Fruit fly (Drosophila melanogaster) whole organism, embryonic: ENCODE measurements around the gene CG3198.

Source experiments
- Antp ChIP-seq: fragments of 200-800 bp; sonication (Bioruptor generic); optimal IDR thresholded peaks from 3 replicates; lab custom pipeline; 2016; ENCODE audit warnings: missing biosample characterization, missing genetic modification characterization
- B-H1 ChIP-seq: fragments of 200-800 bp; sonication (Bioruptor generic); IDR thresholded peaks from 3 replicates; pipeline ENCODE4 v1.3.6; 2022; ENCODE audit warnings: missing biosample characterization, missing genetic modification characterization
- BtbVII ChIP-seq: fragments of 200-800 bp; sonication (Bioruptor generic); optimal IDR thresholded peaks from 3 replicates; lab custom pipeline; 2017; ENCODE audit warnings: missing biosample characterization, mild to moderate bottlenecking, missing genetic modification characterization
- Bteb2 ChIP-seq: fragments of 200-800 bp; sonication (Bioruptor generic); optimal IDR thresholded peaks from 2 replicates; lab custom pipeline; 2016; ENCODE audit warnings: missing biosample characterization, missing genetic modification characterization
- CG10267 ChIP-seq: fragments of 200-800 bp; sonication (Bioruptor generic); optimal IDR thresholded peaks from 2 replicates; lab custom pipeline; 2018; ENCODE audit warnings: missing biosample characterization, mild to moderate bottlenecking, missing genetic modification characterization, moderate library complexity
- CG10543 ChIP-seq: fragments of 200-800 bp; sonication (Bioruptor generic); optimal IDR thresholded peaks from 3 replicates; lab custom pipeline; 2017; ENCODE audit warnings: missing biosample characterization, mild to moderate bottlenecking, missing genetic modification characterization, moderate library complexity
- CG11085 ChIP-seq: fragments of 200-800 bp; sonication (Bioruptor generic); IDR thresholded peaks from 2 replicates; pipeline ENCODE4 v1.3.6; 2022; ENCODE audit warnings: missing biosample characterization, missing genetic modification characterization
- CG11093 ChIP-seq: fragments of 200-800 bp; sonication (Bioruptor generic); IDR thresholded peaks from 3 replicates; pipeline ENCODE4 v1.3.6; 2022; ENCODE audit warnings: missing biosample characterization, missing genetic modification characterization
- CG1233 ChIP-seq: fragments of 200-800 bp; sonication (Bioruptor generic); optimal IDR thresholded peaks from 4 replicates; lab custom pipeline; 2018; ENCODE audit warnings: missing biosample characterization, mild to moderate bottlenecking, missing genetic modification characterization
- CG13775 ChIP-seq: fragments of 200-800 bp; sonication (Bioruptor generic); optimal IDR thresholded peaks from 3 replicates; lab custom pipeline; 2017; ENCODE audit warnings: missing biosample characterization, mild to moderate bottlenecking, missing genetic modification characterization
- CG1529 ChIP-seq: fragments of 200-800 bp; sonication (Bioruptor generic); optimal IDR thresholded peaks from 3 replicates; lab custom pipeline; 2018; ENCODE audit warnings: missing biosample characterization, missing genetic modification characterization
- CG15479 ChIP-seq: fragments of 200-800 bp; sonication (Bioruptor generic); optimal IDR thresholded peaks from 3 replicates; lab custom pipeline; 2019; ENCODE audit warnings: missing biosample characterization, mild to moderate bottlenecking, missing genetic modification characterization, moderate library complexity
- CG17802 ChIP-seq: fragments of 200-800 bp; sonication (Bioruptor generic); optimal IDR thresholded peaks from 2 replicates; lab custom pipeline; 2018; ENCODE audit warnings: missing biosample characterization, mild to moderate bottlenecking, missing genetic modification characterization, moderate library complexity
- CG2712 ChIP-seq: fragments of 200-800 bp; optimal IDR thresholded peaks from 3 replicates; lab custom pipeline; 2019; ENCODE audit warnings: missing biosample characterization, mild to moderate bottlenecking, missing genetic modification characterization, moderate library complexity
- CG6765 ChIP-seq: fragments of 200-800 bp; sonication (Bioruptor generic); optimal IDR thresholded peaks from 3 replicates; lab custom pipeline; 2017; ENCODE audit warnings: missing biosample characterization, mild to moderate bottlenecking, missing genetic modification characterization
- CG6813 ChIP-seq: fragments of 200-800 bp; sonication (Bioruptor generic); optimal IDR thresholded peaks from 2 replicates; lab custom pipeline; 2017; ENCODE audit warnings: missing biosample characterization, missing genetic modification characterization, mild to moderate bottlenecking, moderate library complexity, missing genetic modification reagents
- CG7372 ChIP-seq: fragments of 200-800 bp; sonication (Bioruptor generic); IDR thresholded peaks from 2 replicates; pipeline ENCODE4 v1.3.6; 2022; ENCODE audit warnings: missing biosample characterization, missing genetic modification characterization
- CG7987 ChIP-seq: fragments of 200-800 bp; sonication (Bioruptor generic); optimal IDR thresholded peaks from 2 replicates; lab custom pipeline; 2018; ENCODE audit warnings: missing biosample characterization, mild to moderate bottlenecking, missing genetic modification characterization, moderate library complexity
- CG8281 ChIP-seq: fragments of 200-800 bp; sonication (Bioruptor generic); optimal IDR thresholded peaks from 2 replicates; lab custom pipeline; 2018; ENCODE audit warnings: missing biosample characterization, mild to moderate bottlenecking, missing genetic modification characterization, moderate library complexity
- Dek ChIP-seq: fragments of 200-800 bp; sonication (Bioruptor generic); optimal IDR thresholded peaks from 3 replicates; lab custom pipeline; 2019; ENCODE audit warnings: missing biosample characterization, mild to moderate bottlenecking, missing genetic modification characterization, moderate library complexity
- ERR ChIP-seq: fragments of 200-800 bp; sonication (Bioruptor generic); optimal IDR thresholded peaks from 2 replicates; lab custom pipeline; 2016; ENCODE audit warnings: missing biosample characterization, missing genetic modification characterization
- Fer2 ChIP-seq: fragments of 200-800 bp; sonication (Bioruptor generic); optimal IDR thresholded peaks from 2 replicates; lab custom pipeline; 2018; ENCODE audit warnings: missing biosample characterization, mild to moderate bottlenecking, missing genetic modification characterization, moderate library complexity
- Lpt ChIP-seq: fragments of >200 bp; optimal IDR thresholded peaks from 2 replicates; lab custom pipeline; 2018; ENCODE audit warnings: missing biosample characterization, missing genetic modification characterization
- Meics ChIP-seq: fragments of 200-800 bp; sonication (Bioruptor generic); optimal IDR thresholded peaks from 2 replicates; lab custom pipeline; 2017; ENCODE audit warnings: missing biosample characterization, mild to moderate bottlenecking, missing genetic modification characterization
- Spps ChIP-seq: fragments of 200-800 bp; sonication (Bioruptor generic); optimal IDR thresholded peaks from 2 replicates; lab custom pipeline; 2018; ENCODE audit warnings: missing biosample characterization, mild to moderate bottlenecking, missing genetic modification characterization
- Trl ChIP-seq, 3 experiments: fragments of >200 bp in 2 of 3; fragments of 200-800 bp in 1 of 3; sonication (Bioruptor generic) in 1 of 3; optimal IDR thresholded peaks; 2 replicates in 1 of 3; 3 replicates in 2 of 3; lab custom pipeline; 2016 to 2017; ENCODE audit warnings: missing biosample characterization in 1 of 3, missing genetic modification characterization in 1 of 3
- Xrp1 ChIP-seq: fragments of 200-800 bp; sonication (Bioruptor generic); IDR thresholded peaks from 2 replicates; pipeline ENCODE4 v1.3.6; 2022; ENCODE audit warnings: missing biosample characterization, missing genetic modification characterization
- aop ChIP-seq: fragments of 200-800 bp; sonication (Bioruptor generic); IDR thresholded peaks from 2 replicates; pipeline ENCODE4 v1.3.6; 2022; ENCODE audit warnings: missing biosample characterization, missing genetic modification characterization
- ap ChIP-seq: fragments of 200-800 bp; sonication (Bioruptor generic); IDR thresholded peaks from 2 replicates; pipeline ENCODE4 v1.3.6; 2022; ENCODE audit warnings: missing biosample characterization, missing genetic modification characterization
- cg ChIP-seq: fragments of 200-800 bp; sonication (Bioruptor generic); optimal IDR thresholded peaks from 3 replicates; lab custom pipeline; 2019; ENCODE audit warnings: missing biosample characterization, mild to moderate bottlenecking, missing genetic modification characterization, moderate library complexity
- dan ChIP-seq: fragments of 200-800 bp; sonication (Bioruptor generic); IDR thresholded peaks from 2 replicates; pipeline ENCODE4 v1.3.6; 2022; ENCODE audit warnings: missing biosample characterization, missing genetic modification characterization
- dpn ChIP-seq, 2 experiments: fragments of 200-800 bp; sonication (Bioruptor generic); optimal IDR thresholded peaks; 3 replicates each; lab custom pipeline; 2016; ENCODE audit warnings: missing biosample characterization in 2 of 2, missing genetic modification characterization in 2 of 2
- eve ChIP-seq, 2 experiments: fragments of >200 bp; optimal IDR thresholded peaks; 2 replicates each; lab custom pipeline; 2017; ENCODE audit warnings: missing biosample characterization in 2 of 2, missing genetic modification characterization in 2 of 2
- gcm ChIP-seq: fragments of 200-800 bp; sonication (Bioruptor generic); optimal IDR thresholded peaks from 2 replicates; lab custom pipeline; 2019; ENCODE audit warnings: missing biosample characterization, mild to moderate bottlenecking, missing genetic modification characterization, moderate library complexity
- her ChIP-seq: fragments of 200-800 bp; sonication (Bioruptor generic); optimal IDR thresholded peaks from 2 replicates; lab custom pipeline; 2016; ENCODE audit warnings: missing biosample characterization, missing genetic modification characterization
- hth ChIP-seq: fragments of >200 bp; optimal IDR thresholded peaks from 2 replicates; lab custom pipeline; 2017; ENCODE audit warnings: inconsistent platforms
- lbe ChIP-seq: fragments of 200-800 bp; sonication (Bioruptor generic); optimal IDR thresholded peaks from 2 replicates; lab custom pipeline; 2016; ENCODE audit warnings: missing biosample characterization, mild to moderate bottlenecking, missing genetic modification characterization
- lmd ChIP-seq: fragments of 200-800 bp; sonication (Bioruptor generic); IDR thresholded peaks from 2 replicates; pipeline ENCODE4 v1.3.6; 2022; ENCODE audit warnings: missing biosample characterization, missing genetic modification characterization
- pum ChIP-seq: fragments of 200-800 bp; sonication (Bioruptor generic); optimal IDR thresholded peaks from 2 replicates; lab custom pipeline; 2016; ENCODE audit warnings: missing biosample characterization, missing genetic modification characterization
- rib ChIP-seq: fragments of 200-800 bp; sonication (Bioruptor generic); IDR thresholded peaks from 2 replicates; pipeline ENCODE4 v1.3.6; 2022; ENCODE audit warnings: missing biosample characterization, missing genetic modification characterization
- ro ChIP-seq: fragments of 200-800 bp; sonication (Bioruptor generic); IDR thresholded peaks from 2 replicates; pipeline ENCODE4 v1.3.6; 2022; ENCODE audit warnings: missing biosample characterization, missing genetic modification characterization
- row ChIP-seq: fragments of 200-800 bp; sonication (Bioruptor generic); IDR thresholded peaks from 3 replicates; pipeline ENCODE4 v1.3.6; 2022; ENCODE audit warnings: missing biosample characterization, missing genetic modification characterization
- sens-2 ChIP-seq: fragments of 200-800 bp; sonication (Bioruptor generic); IDR thresholded peaks from 2 replicates; pipeline ENCODE4 v1.3.6; 2022; ENCODE audit warnings: missing biosample characterization, missing genetic modification characterization
- ssp ChIP-seq: fragments of 200-800 bp; sonication (Bioruptor generic); IDR thresholded peaks from 2 replicates; pipeline ENCODE4 v1.3.6; 2022; ENCODE audit warnings: missing biosample characterization, missing genetic modification characterization
- stc ChIP-seq: fragments of 200-800 bp; sonication (Bioruptor generic); IDR thresholded peaks from 2 replicates; pipeline ENCODE4 v1.3.6; 2022; ENCODE audit warnings: missing biosample characterization, missing genetic modification characterization
- sug ChIP-seq: fragments of 200-800 bp; optimal IDR thresholded peaks from 2 replicates; lab custom pipeline; 2019; ENCODE audit warnings: missing biosample characterization, mild to moderate bottlenecking, missing genetic modification characterization, moderate library complexity
- tna ChIP-seq: fragments of 200-800 bp; sonication (Bioruptor generic); IDR thresholded peaks from 2 replicates; pipeline ENCODE4 v1.3.6; 2022; ENCODE audit warnings: missing biosample characterization, missing genetic modification characterization; ENCODE audit not compliant: partially characterized antibody
- toy ChIP-seq: fragments of 200-800 bp; sonication (Bioruptor generic); IDR thresholded peaks from 2 replicates; pipeline ENCODE4 v1.3.6; 2022; ENCODE audit warnings: missing biosample characterization, missing genetic modification characterization
- trem ChIP-seq: fragments of 200-800 bp; optimal IDR thresholded peaks from 3 replicates; lab custom pipeline; 2019; ENCODE audit warnings: missing biosample characterization, mild to moderate bottlenecking, missing genetic modification characterization, moderate library complexity

The CG3198 gene

dm6 chrX:6678635-6679501, 5.1 kb upstream of the CG3198 start, which contains the start of gene ND-ASHI (continued):
- TF ChIP-seq stc (peak; percentile 93), ap (GFP tag; lab: Robert Waterston, UW) (peak; percentile 93), CG11093 (peak; percentile 92), trem (tag; lab: Kevin White, UChicago) (peak; percentile 70), eve (GFP tag; optimal IDR thresholded peaks at IDR 0.05; lab: Kevin White, UChicago) (no peak), Meics (GFP tag; lab: Kevin White, UChicago) (peak; percentile 97), rib (GFP tag; lab: Robert Waterston, UW) (peak; percentile 96), tna (no peak), ERR (GFP tag; lab: Kevin White, UChicago) (peak; percentile 93), Bteb2 (peak; percentile 93), Spps (peak; percentile 82), her (GFP tag; lab: Kevin White, UChicago) (peak; percentile 84), cg (GFP tag; lab: Kevin White, UChicago) (no peak), Dek (tag; lab: Kevin White, UChicago) (peak; percentile 94), CG1233 (peak; percentile 92), sens-2 (GFP tag; lab: Robert Waterston, UW) (peak; percentile 95), CG6813 (GFP tag; lab: Kevin White, UChicago) (peak; percentile 96), toy (GFP tag; lab: Robert Waterston, UW) (peak; percentile 94), ro (GFP tag; lab: Robert Waterston, UW) (peak; percentile 78), CG10267 (tag; lab: Kevin White, UChicago) (peak; percentile 83), CG8281 (tag; lab: Kevin White, UChicago) (no peak), CG1529 (peak; percentile 87), lmd (GFP tag; lab: Robert Waterston, UW) (peak; percentile 96), lbe (GFP tag; lab: Kevin White, UChicago) (peak; percentile 93), Fer2 (tag; lab: Kevin White, UChicago) (peak; percentile 89), CG17802 (tag; lab: Kevin White, UChicago) (peak; percentile 74), CG6765 (GFP tag; lab: Kevin White, UChicago) (peak; percentile 95), CG7372 (GFP tag; lab: Robert Waterston, UW) (peak; percentile 95), ssp (GFP tag; lab: Robert Waterston, UW) (peak; percentile 81), sug (tag; lab: Kevin White, UChicago) (peak; percentile 90), hth (lab: Kevin White, UChicago) (no peak), B-H1 (peak; percentile 91), BtbVII (GFP tag; lab: Kevin White, UChicago) (peak; percentile 96), CG11085 (GFP tag; lab: Robert Waterston, UW) (peak; percentile 94), Trl (optimal IDR thresholded peaks at IDR 0.05; lab: Kevin White, UChicago) (no peak), Trl (GFP tag; optimal IDR thresholded peaks at IDR 0.05; lab: Kevin White, UChicago) (peak; percentile 90), aop (GFP tag; lab: Robert Waterston, UW) (peak; percentile 54; the same call in 1 of the 2 replicates), CG2712 (tag; lab: Kevin White, UChicago) (peak; percentile 91), CG10543 (GFP tag; lab: Kevin White, UChicago) (peak; percentile 96), gcm (GFP tag; lab: Kevin White, UChicago) (peak; percentile 84), row (GFP tag; lab: Robert Waterston, UW) (peak; percentile 95), CG7987 (peak; percentile 89), Antp (GFP tag; lab: Kevin White, UChicago) (peak; percentile 86), CG13775 (GFP tag; lab: Kevin White, UChicago) (peak; percentile 93), dpn (GFP tag; optimal IDR thresholded peaks at IDR 0.05; lab: Kevin White, UChicago) (peak; percentile 95), Lpt (GFP tag; lab: Kevin White, UChicago) (no peak), pum (GFP tag; lab: Kevin White, UChicago) (peak; percentile 80), CG15479 (GFP tag; lab: Kevin White, UChicago) (no peak), Xrp1 (GFP tag; lab: Robert Waterston, UW) (peak; percentile 96), dan (peak; percentile 74)
